Worm (Caenorhabditis elegans): ENCODE measurements around the gene cdkl-1.

ce11 chrV:11121247-11121646, 22.5 kb downstream of the cdkl-1 start:
- no peak for TF ChIP-seq unc-130 (GFP tag; optimal IDR thresholded peaks at IDR 0.05)
- no peak for TF ChIP-seq B0261.1 (tag; optimal IDR thresholded peaks at IDR 0.05)
- TF ChIP-seq nfya-2 (GFP tag; IDR thresholded peaks at IDR 0.05) = no peak
- TF ChIP-seq lin-35 (GFP tag; optimal IDR thresholded peaks at IDR 0.05) = peak in 1 of 3 experiments; percentile 42
- TF ChIP-seq cebp-1 (GFP tag; IDR thresholded peaks at IDR 0.05) = no peak
- TF ChIP-seq cebp-1 (tag; optimal IDR thresholded peaks at IDR 0.05) = peak; percentile 41
- TF ChIP-seq F49E8.2 (tag; optimal IDR thresholded peaks at IDR 0.05; ENCODE audit: insufficient read depth) = no peak
- TF ChIP-seq unc-62 (GFP tag; optimal IDR thresholded peaks at IDR 0.05) = no peak
- TF ChIP-seq repo-1 (tag; optimal IDR thresholded peaks at IDR 0.05) = no peak
- no peak for TF ChIP-seq fkh-3 (tag; optimal IDR thresholded peaks at IDR 0.05)
- no peak for TF ChIP-seq nhr-90 (tag; optimal IDR thresholded peaks at IDR 0.05)
- no peak for TF ChIP-seq F39B2.1 (GFP tag; IDR thresholded peaks at IDR 0.05)
- no peak for TF ChIP-seq ets-4 (GFP tag; optimal IDR thresholded peaks at IDR 0.05)
- TF ChIP-seq D2030.7 (GFP tag; IDR thresholded peaks at IDR 0.05) = no peak
- TF ChIP-seq dpff-1 (tag; optimal IDR thresholded peaks at IDR 0.05) = no peak
